Fruit fly (Drosophila melanogaster) whole organism, wandering third instar larva: ENCODE data around the gene CG17221.

Source experiments
- Hr78 ChIP-seq: fragments of >200 bp; optimal IDR thresholded peaks from 2 replicates; lab custom pipeline; 2017; ENCODE audit warnings: missing biosample characterization, missing genetic modification characterization
- Myc ChIP-seq: fragments of >200 bp; optimal IDR thresholded peaks from 2 replicates; lab custom pipeline; 2017
- ey ChIP-seq: fragments of 200-800 bp; sonication (Bioruptor generic); optimal IDR thresholded peaks from 2 replicates; lab custom pipeline; 2016; ENCODE audit warnings: missing biosample characterization, missing genetic modification characterization
- tai ChIP-seq: sonication (Bioruptor generic); optimal IDR thresholded peaks from 2 replicates; lab custom pipeline; 2016; ENCODE audit warnings: missing biosample characterization, missing genetic modification characterization

- no peak for TF ChIP-seq tai (GFP tag; lab: Kevin White, UChicago)
- TF ChIP-seq ey = no peak
- no peak for TF ChIP-seq Hr78 (GFP tag; lab: Kevin White, UChicago)
- TF ChIP-seq Myc (lab: Kevin White, UChicago) = no peak
Measured at dm6 chr2L:3001953-3002352, 37.8 kb upstream of the CG17221 start.
